Worm (Caenorhabditis elegans) whole organism, young adult: ENCODE results near the gene tkr-3.

Experiments
- C06A6.2 ChIP-seq: fragments of 200-800 bp; sonication (Bioruptor generic); conservative IDR thresholded peaks from 2 replicates; pipeline ENCODE4 v1.3.6; 2022; ENCODE audit warnings: missing genetic modification characterization, missing compliant biosample characterization
- C17E4.6 ChIP-seq: fragments of 200-800 bp; sonication (Bioruptor generic); IDR thresholded peaks from 2 replicates; pipeline ENCODE4 v1.3.6; 2022; ENCODE audit warnings: missing genetic modification reagents, missing genetic modification characterization, missing compliant biosample characterization
- D2030.7 ChIP-seq: fragments of 200-800 bp; sonication (Bioruptor generic); IDR thresholded peaks from 2 replicates; pipeline ENCODE4 v1.3.6; 2022; ENCODE audit warnings: missing genetic modification reagents, missing genetic modification characterization, missing compliant biosample characterization
- F49E8.2 ChIP-seq: sonication (generic microtip); optimal IDR thresholded peaks from 3 replicates; lab custom pipeline; 2017; ENCODE audit warnings: missing genetic modification characterization, mild to moderate bottlenecking, missing compliant biosample characterization, antibody characterized with exemption, moderate library complexity; ENCODE audit not compliant: insufficient read depth
- F52B5.7 ChIP-seq: sonication (generic microtip); optimal IDR thresholded peaks from 2 replicates; lab custom pipeline; 2016; ENCODE audit warnings: mild to moderate bottlenecking, missing genetic modification characterization, missing compliant biosample characterization
- T07F8.4 ChIP-seq: sonication (generic microtip); optimal IDR thresholded peaks from 2 replicates; lab custom pipeline; 2016; ENCODE audit warnings: mild to moderate bottlenecking, missing genetic modification characterization, moderate library complexity, missing compliant biosample characterization
- Y56A3A.18 ChIP-seq: fragments of 200-800 bp; sonication (Bioruptor generic); IDR thresholded peaks from 2 replicates; pipeline ENCODE4 v1.3.6; 2022; ENCODE audit warnings: missing genetic modification reagents, missing genetic modification characterization, missing compliant biosample characterization
- ZK185.1 ChIP-seq: sonication (generic microtip); optimal IDR thresholded peaks from 2 replicates; lab custom pipeline; 2016; ENCODE audit warnings: mild to moderate bottlenecking, missing genetic modification characterization, missing compliant biosample characterization; ENCODE audit not compliant: poor library complexity, severe bottlenecking
- aptf-3 ChIP-seq: fragments of 200-800 bp; sonication (Bioruptor generic); IDR thresholded peaks from 2 replicates; pipeline ENCODE4 v1.3.6; 2022; ENCODE audit warnings: missing genetic modification characterization, missing compliant biosample characterization
- cebp-1 ChIP-seq, 2 experiments: fragments of 200-800 bp in 1 of 2; sonication (Bioruptor generic) in 1 of 2; sonication (generic microtip) in 1 of 2; IDR thresholded peaks in 1 of 2; optimal IDR thresholded peaks in 1 of 2; 2 replicates each; pipeline versions ENCODE4 v1.3.6 to Lab custom; 2017 to 2022; ENCODE audit warnings: missing compliant biosample characterization in 2 of 2, missing genetic modification characterization in 2 of 2, mild to moderate bottlenecking in 1 of 2, missing genetic modification reagents in 1 of 2, moderate library complexity in 1 of 2
- cebp-2 ChIP-seq: fragments of 200-800 bp; sonication (Bioruptor generic); IDR thresholded peaks from 2 replicates; pipeline ENCODE4 v1.3.6; 2022; ENCODE audit warnings: missing genetic modification characterization, missing compliant biosample characterization
- ceh-100 ChIP-seq: fragments of 200-800 bp; sonication (Bioruptor generic); IDR thresholded peaks from 2 replicates; pipeline ENCODE4 v1.3.6; 2022; ENCODE audit warnings: missing genetic modification reagents, missing genetic modification characterization, missing compliant biosample characterization
- ceh-40 ChIP-seq: fragments of 200-800 bp; sonication (Bioruptor generic); IDR thresholded peaks from 2 replicates; pipeline ENCODE4 v1.3.6; 2022; ENCODE audit warnings: missing genetic modification characterization, missing compliant biosample characterization
- ceh-58 ChIP-seq: fragments of 200-800 bp; sonication (Bioruptor generic); IDR thresholded peaks from 2 replicates; pipeline ENCODE4 v1.3.6; 2022; ENCODE audit warnings: missing genetic modification characterization, missing compliant biosample characterization
- dpl-1 ChIP-seq: fragments of 150-350 bp; optimal IDR thresholded peaks from 2 replicates; lab custom pipeline; 2014; ENCODE audit warnings: missing biosample characterization, missing genetic modification reagents, missing genetic modification characterization
- efl-1 ChIP-seq: fragments of 150-350 bp; optimal IDR thresholded peaks from 2 replicates; lab custom pipeline; 2014; ENCODE audit warnings: missing biosample characterization, missing genetic modification reagents, missing genetic modification characterization
- ekl-4 ChIP-seq: fragments of 200-800 bp; sonication (Bioruptor generic); IDR thresholded peaks from 2 replicates; pipeline ENCODE4 v1.3.6; 2022; ENCODE audit warnings: missing genetic modification reagents, missing genetic modification characterization, missing compliant biosample characterization
- hrde-1 ChIP-seq: sonication (generic microtip); optimal IDR thresholded peaks from 2 replicates; lab custom pipeline; 2016; ENCODE audit warnings: missing genetic modification characterization, mild to moderate bottlenecking, missing compliant biosample characterization, moderate library complexity, missing genotype, missing genetic modification reagents, borderline replicate concordance
- lir-1 ChIP-seq: fragments of 200-800 bp; sonication (Bioruptor generic); conservative IDR thresholded peaks from 2 replicates; pipeline ENCODE4 v1.3.6; 2022; ENCODE audit warnings: missing genetic modification reagents, missing genetic modification characterization, missing compliant biosample characterization
- madf-3 ChIP-seq: fragments of 200-800 bp; sonication (Bioruptor generic); IDR thresholded peaks from 2 replicates; pipeline ENCODE4 v1.3.6; 2022; ENCODE audit warnings: missing genetic modification reagents, missing genetic modification characterization, missing compliant biosample characterization
- mcd-1 ChIP-seq: fragments of 200-800 bp; sonication (Bioruptor generic); IDR thresholded peaks from 2 replicates; pipeline ENCODE4 v1.3.6; 2022; ENCODE audit warnings: missing genetic modification reagents, missing genetic modification characterization, missing compliant biosample characterization
- nfya-1 ChIP-seq: sonication (generic microtip); optimal IDR thresholded peaks from 2 replicates; lab custom pipeline; 2017; ENCODE audit warnings: antibody characterized with exemption, missing compliant biosample characterization, missing genetic modification characterization, borderline replicate concordance; ENCODE audit not compliant: insufficient read depth
- nhr-90 ChIP-seq: sonication (generic microtip); optimal IDR thresholded peaks from 2 replicates; lab custom pipeline; 2016; ENCODE audit warnings: missing genotype, mild to moderate bottlenecking, missing genetic modification characterization, missing compliant biosample characterization
- repo-1 ChIP-seq: sonication (generic microtip); optimal IDR thresholded peaks from 2 replicates; lab custom pipeline; 2017; ENCODE audit warnings: mild to moderate bottlenecking, missing genetic modification characterization, missing compliant biosample characterization
- snpc-1.1 ChIP-seq: sonication (generic microtip); optimal IDR thresholded peaks from 2 replicates; lab custom pipeline; 2017; ENCODE audit warnings: missing genetic modification characterization, mild to moderate bottlenecking, missing compliant biosample characterization, antibody characterized with exemption, moderate library complexity, missing genotype, missing genetic modification reagents; ENCODE audit not compliant: insufficient read depth
- snpc-3.4 ChIP-seq: sonication (generic microtip); optimal IDR thresholded peaks from 2 replicates; lab custom pipeline; 2017; ENCODE audit warnings: missing genetic modification characterization, mild to moderate bottlenecking, missing compliant biosample characterization, antibody characterized with exemption, moderate library complexity, missing genotype, missing genetic modification reagents
- snpc-4 ChIP-seq, 5 experiments: fragments of 150-350 bp in 1 of 5; sonication (generic microtip) in 4 of 5; optimal IDR thresholded peaks; 2 replicates each; lab custom pipeline; 2014 to 2018; ENCODE audit warnings: missing genetic modification characterization in 5 of 5, missing biosample characterization in 3 of 5, antibody characterized with exemption in 2 of 5, mild to moderate bottlenecking in 2 of 5, missing compliant biosample characterization in 2 of 5, missing genotype in 2 of 5, moderate library complexity in 2 of 5, missing genetic modification reagents in 1 of 5
- zfh-2 ChIP-seq: fragments of 200-800 bp; sonication (Bioruptor generic); conservative IDR thresholded peaks from 2 replicates; pipeline ENCODE4 v1.3.6; 2022; ENCODE audit warnings: missing genetic modification reagents, missing genetic modification characterization, missing compliant biosample characterization

tkr-3 gene

ce11 chrIV:5086243-5086960, 35.5 kb downstream of the tkr-3 start:
- TF ChIP-seq madf-3 (GFP tag; lab: Robert Waterston, UW): peak; percentile 51; the same call in 1 of the 2 replicates
- TF ChIP-seq cebp-2: no peak
- TF ChIP-seq F49E8.2 (tag; lab: Kevin White, UChicago): no peak
- 0 out of 2 replicates have a peak, but pooled peaks have one; percentile 19 for TF ChIP-seq ceh-40 (GFP tag; lab: Robert Waterston, UW)
- peak; percentile 3 for TF ChIP-seq F52B5.7 (tag; lab: Kevin White, UChicago)
- TF ChIP-seq ekl-4 (GFP tag; lab: Robert Waterston, UW): peak; percentile 34; the same call in 1 of the 2 replicates
- TF ChIP-seq lir-1 (GFP tag; lab: Robert Waterston, UW): no peak
- no peak for TF ChIP-seq cebp-1 (GFP tag; IDR thresholded peaks at IDR 0.05; lab: Robert Waterston, UW)
- TF ChIP-seq cebp-1 (tag; optimal IDR thresholded peaks at IDR 0.05; lab: Kevin White, UChicago): peak; percentile 3
- peak; percentile 29 for TF ChIP-seq nhr-90
- TF ChIP-seq repo-1 (tag; lab: Kevin White, UChicago): peak; percentile 74
- TF ChIP-seq Y56A3A.18 (GFP tag; lab: Robert Waterston, UW): peak; percentile 16; the same call in 1 of the 2 replicates
- peak; percentile 72 for TF ChIP-seq ZK185.1
- no peak for TF ChIP-seq T07F8.4
- TF ChIP-seq dpl-1 (GFP tag; lab: Kevin White, UChicago): no peak
- peak; percentile 27 for TF ChIP-seq snpc-3.4 (tag; lab: Kevin White, UChicago)
- TF ChIP-seq C06A6.2 (GFP tag; lab: Robert Waterston, UW): peak; percentile 37; the same call in 1 of the 2 replicates
- peak; percentile 33 for TF ChIP-seq hrde-1 (tag; lab: Kevin White, UChicago)
- 0 out of 2 replicates have a peak, but pooled peaks have one; percentile 15 for TF ChIP-seq aptf-3 (GFP tag; lab: Robert Waterston, UW)
- TF ChIP-seq ceh-58 (GFP tag; lab: Robert Waterston, UW): no peak
- peak; percentile 29 for TF ChIP-seq snpc-1.1 (tag; lab: Kevin White, UChicago)
- TF ChIP-seq snpc-4 (GFP tag; optimal IDR thresholded peaks at IDR 0.05; lab: Kevin White, UChicago): no peak
- peak in 2 of 4 experiments; percentile 12 to 63 for TF ChIP-seq snpc-4 (tag; optimal IDR thresholded peaks at IDR 0.05; lab: Kevin White, UChicago)

ce11 chrIV:5085782-5086181, 36.1 kb downstream of the tkr-3 start:
- TF ChIP-seq zfh-2 (GFP tag; lab: Robert Waterston, UW): peak; percentile 74
- TF ChIP-seq nfya-1 (tag; lab: Kevin White, UChicago): no peak

ce11 chrIV:5083832-5084231, 38.1 kb downstream of the tkr-3 start:
- TF ChIP-seq snpc-4 (GFP tag; optimal IDR thresholded peaks at IDR 0.05; lab: Kevin White, UChicago) (peak; percentile 18), snpc-4 (tag; optimal IDR thresholded peaks at IDR 0.05; lab: Kevin White, UChicago) (peak in 3 of 4 experiments; percentile 32 to 78 (median 62)), dpl-1 (GFP tag; lab: Kevin White, UChicago) (no peak), repo-1 (tag; lab: Kevin White, UChicago) (no peak), D2030.7 (GFP tag; lab: Robert Waterston, UW) (0 out of 2 replicates have a peak, but pooled peaks have one; percentile 9), ceh-100 (peak; percentile 75), efl-1 (GFP tag; lab: Kevin White, UChicago) (peak; percentile 5), mcd-1 (GFP tag; lab: Robert Waterston, UW) (peak; percentile 30; the same call in 1 of the 2 replicates), C17E4.6 (GFP tag; lab: Robert Waterston, UW) (no peak)
